Fruit fly (Drosophila melanogaster) whole organism, embryonic: Measurements from ENCODE around the gene klar.

Experiments used
- Abd-B ChIP-seq: fragments of 200-800 bp; sonication (Bioruptor generic); optimal IDR thresholded peaks from 2 replicates; lab custom pipeline; 2018; ENCODE audit warnings: missing biosample characterization, mild to moderate bottlenecking, missing genetic modification characterization, moderate library complexity
- Bteb2 ChIP-seq: fragments of 200-800 bp; sonication (Bioruptor generic); optimal IDR thresholded peaks from 2 replicates; lab custom pipeline; 2016; ENCODE audit warnings: missing biosample characterization, missing genetic modification characterization
- C15 ChIP-seq: fragments of 200-800 bp; sonication (Bioruptor generic); IDR thresholded peaks from 3 replicates; pipeline ENCODE4 v1.3.6; 2022; ENCODE audit warnings: missing biosample characterization, missing genetic modification characterization
- CG10565 ChIP-seq: fragments of 200-800 bp; sonication (Bioruptor generic); optimal IDR thresholded peaks from 3 replicates; lab custom pipeline; 2016; ENCODE audit warnings: missing biosample characterization, mild to moderate bottlenecking, missing genetic modification characterization
- CG10654 ChIP-seq: fragments of 200-800 bp; sonication (Bioruptor generic); optimal IDR thresholded peaks from 2 replicates; lab custom pipeline; 2016; ENCODE audit warnings: missing biosample characterization, missing genetic modification characterization
- CG10979 ChIP-seq: fragments of 200-800 bp; sonication (Bioruptor generic); optimal IDR thresholded peaks from 2 replicates; lab custom pipeline; 2018; ENCODE audit warnings: missing biosample characterization, mild to moderate bottlenecking, missing genetic modification characterization, moderate library complexity
- CG12744 ChIP-seq: fragments of 200-800 bp; sonication (Bioruptor generic); optimal IDR thresholded peaks from 2 replicates; lab custom pipeline; 2016; ENCODE audit warnings: missing biosample characterization, missing genetic modification characterization
- CG17385 ChIP-seq: fragments of 200-800 bp; sonication (Bioruptor generic); optimal IDR thresholded peaks from 3 replicates; lab custom pipeline; 2018; ENCODE audit warnings: missing biosample characterization, mild to moderate bottlenecking, missing genetic modification characterization
- CG2678 ChIP-seq: fragments of 200-800 bp; sonication (Bioruptor generic); optimal IDR thresholded peaks from 3 replicates; lab custom pipeline; 2019; ENCODE audit warnings: missing biosample characterization, mild to moderate bottlenecking, missing genetic modification characterization, moderate library complexity
- CG32532 ChIP-seq: fragments of 200-800 bp; sonication (Bioruptor generic); IDR thresholded peaks from 2 replicates; pipeline ENCODE4 v1.3.6; 2022; ENCODE audit warnings: missing biosample characterization, missing genetic modification characterization
- CG32772 ChIP-seq: fragments of 200-800 bp; sonication (Bioruptor generic); IDR thresholded peaks from 2 replicates; pipeline ENCODE4 v1.3.6; 2022; ENCODE audit warnings: missing biosample characterization, missing genetic modification characterization
- CG4282 ChIP-seq: fragments of 200-800 bp; sonication (Bioruptor generic); optimal IDR thresholded peaks from 2 replicates; lab custom pipeline; 2016; ENCODE audit warnings: missing biosample characterization, missing genetic modification characterization
- CG4424 ChIP-seq: fragments of 200-800 bp; sonication (Bioruptor generic); optimal IDR thresholded peaks from 3 replicates; lab custom pipeline; 2016; ENCODE audit warnings: missing biosample characterization, missing genetic modification characterization
- CG6654 ChIP-seq: fragments of 200-800 bp; sonication (Bioruptor generic); optimal IDR thresholded peaks from 2 replicates; lab custom pipeline; 2017; ENCODE audit warnings: missing biosample characterization, mild to moderate bottlenecking, missing genetic modification characterization
- CG6854 ChIP-seq: fragments of 200-800 bp; sonication (Bioruptor generic); optimal IDR thresholded peaks from 3 replicates; lab custom pipeline; 2017; ENCODE audit warnings: missing biosample characterization, mild to moderate bottlenecking, missing genetic modification characterization
- CG7839 ChIP-seq: fragments of 200-800 bp; sonication (Bioruptor generic); optimal IDR thresholded peaks from 3 replicates; lab custom pipeline; 2018; ENCODE audit warnings: missing biosample characterization, mild to moderate bottlenecking, missing genetic modification characterization, moderate library complexity
- D ChIP-seq, 2 experiments: fragments of 200-800 bp in 1 of 2; fragments of >200 bp in 1 of 2; sonication (Bioruptor generic) in 1 of 2; optimal IDR thresholded peaks; 2 replicates in 1 of 2; 3 replicates in 1 of 2; lab custom pipeline; 2017; ENCODE audit warnings: mild to moderate bottlenecking in 1 of 2, missing biosample characterization in 1 of 2, missing genetic modification characterization in 1 of 2, missing genetic modification reagents in 1 of 2
- E2f2 ChIP-seq: fragments of 200-800 bp; sonication (Bioruptor generic); IDR thresholded peaks from 2 replicates; pipeline ENCODE4 v1.3.6; 2022; ENCODE audit warnings: missing biosample characterization, missing genetic modification characterization
- Fer3 ChIP-seq: fragments of 200-800 bp; sonication (Bioruptor generic); optimal IDR thresholded peaks from 2 replicates; lab custom pipeline; 2018; ENCODE audit warnings: missing biosample characterization, mild to moderate bottlenecking, missing genetic modification characterization, moderate library complexity
- Gug ChIP-seq: fragments of 200-800 bp; sonication (Bioruptor generic); IDR thresholded peaks from 4 replicates; pipeline ENCODE4 v1.3.6; 2022; ENCODE audit warnings: missing biosample characterization, missing genetic modification characterization
- HHEX ChIP-seq: fragments of 200-800 bp; sonication (Bioruptor generic); optimal IDR thresholded peaks from 3 replicates; lab custom pipeline; 2017; ENCODE audit warnings: missing biosample characterization, mild to moderate bottlenecking, missing genetic modification characterization, missing genetic modification reagents
- Hmx ChIP-seq: fragments of 200-800 bp; sonication (Bioruptor generic); optimal IDR thresholded peaks from 2 replicates; lab custom pipeline; 2016; ENCODE audit warnings: missing biosample characterization, missing genetic modification characterization
- Jarid2 ChIP-seq: fragments of 200-800 bp; sonication (Bioruptor generic); optimal IDR thresholded peaks from 3 replicates; lab custom pipeline; 2017; ENCODE audit warnings: mild to moderate bottlenecking, missing biosample characterization, missing genetic modification reagents, missing genetic modification characterization
- Mad ChIP-seq: fragments of 200-800 bp; sonication (Bioruptor generic); optimal IDR thresholded peaks from 2 replicates; lab custom pipeline; 2016; ENCODE audit warnings: missing biosample characterization, missing genetic modification characterization
- Med ChIP-seq: fragments of 200-800 bp; sonication (Bioruptor generic); peaks from one replicate; lab custom pipeline; 2016; ENCODE audit warnings: missing biosample characterization, missing genetic modification characterization, mild to moderate bottlenecking, inconsistent platforms, moderate library complexity
- PHDP ChIP-seq: fragments of 200-800 bp; sonication (Bioruptor generic); optimal IDR thresholded peaks from 3 replicates; lab custom pipeline; 2018; ENCODE audit warnings: missing biosample characterization, mild to moderate bottlenecking, missing genetic modification characterization, moderate library complexity
- Ptx1 ChIP-seq: fragments of 200-800 bp; sonication (Bioruptor generic); IDR thresholded peaks from 2 replicates; pipeline ENCODE4 v1.3.6; 2022; ENCODE audit warnings: missing biosample characterization, missing genetic modification characterization
- Trl ChIP-seq, 3 experiments: fragments of >200 bp in 2 of 3; fragments of 200-800 bp in 1 of 3; sonication (Bioruptor generic) in 1 of 3; optimal IDR thresholded peaks; 2 replicates in 1 of 3; 3 replicates in 2 of 3; lab custom pipeline; 2016 to 2017; ENCODE audit warnings: missing biosample characterization in 1 of 3, missing genetic modification characterization in 1 of 3
- Vsx1 ChIP-seq: fragments of 200-800 bp; sonication (Bioruptor generic); optimal IDR thresholded peaks from 2 replicates; lab custom pipeline; 2017; ENCODE audit warnings: missing biosample characterization, mild to moderate bottlenecking, missing genetic modification characterization, missing genetic modification reagents
- ase ChIP-seq: fragments of 200-800 bp; sonication (Bioruptor generic); IDR thresholded peaks from 3 replicates; pipeline ENCODE4 v1.3.6; 2022; ENCODE audit warnings: missing biosample characterization, missing genetic modification characterization
- bab2 ChIP-seq: fragments of 200-800 bp; sonication (Bioruptor generic); optimal IDR thresholded peaks from 2 replicates; lab custom pipeline; 2016; ENCODE audit warnings: missing biosample characterization, missing genetic modification characterization
- cato ChIP-seq: fragments of 200-800 bp; sonication (Bioruptor generic); optimal IDR thresholded peaks from 2 replicates; lab custom pipeline; 2016; ENCODE audit warnings: missing biosample characterization, missing genetic modification characterization, borderline replicate concordance
- ci ChIP-seq: fragments of 200-800 bp; sonication (Bioruptor generic); IDR thresholded peaks from 3 replicates; pipeline ENCODE4 v1.3.6; 2022; ENCODE audit warnings: missing biosample characterization, missing genetic modification characterization
- danr ChIP-seq: fragments of 200-800 bp; sonication (Bioruptor generic); IDR thresholded peaks from 2 replicates; pipeline ENCODE4 v1.3.6; 2022; ENCODE audit warnings: missing biosample characterization, missing genetic modification characterization
- dmrt99B ChIP-seq: fragments of 200-800 bp; sonication (Bioruptor generic); optimal IDR thresholded peaks from 2 replicates; lab custom pipeline; 2018; ENCODE audit warnings: missing biosample characterization, mild to moderate bottlenecking, missing genetic modification characterization, moderate library complexity
- dysf ChIP-seq: fragments of 200-800 bp; sonication (Bioruptor generic); IDR thresholded peaks from 3 replicates; pipeline ENCODE4 v1.3.6; 2022; ENCODE audit warnings: missing biosample characterization, missing genetic modification characterization
- ken ChIP-seq: fragments of 200-800 bp; sonication (Bioruptor generic); IDR thresholded peaks from 3 replicates; pipeline ENCODE4 v1.3.6; 2022; ENCODE audit warnings: missing biosample characterization, missing genetic modification characterization
- nerfin-1 ChIP-seq: fragments of 200-800 bp; sonication (Bioruptor generic); optimal IDR thresholded peaks from 3 replicates; lab custom pipeline; 2019; ENCODE audit warnings: missing biosample characterization, mild to moderate bottlenecking, missing genetic modification characterization, moderate library complexity
- pho ChIP-seq: fragments of 200-800 bp; sonication (Bioruptor generic); optimal IDR thresholded peaks from 2 replicates; lab custom pipeline; 2016; ENCODE audit warnings: missing biosample characterization, missing genetic modification characterization
- pita ChIP-seq: fragments of 200-800 bp; sonication (Bioruptor generic); optimal IDR thresholded peaks from 2 replicates; lab custom pipeline; 2017; ENCODE audit warnings: missing biosample characterization, mild to moderate bottlenecking, missing genetic modification characterization
- rib ChIP-seq: fragments of 200-800 bp; sonication (Bioruptor generic); IDR thresholded peaks from 2 replicates; pipeline ENCODE4 v1.3.6; 2022; ENCODE audit warnings: missing biosample characterization, missing genetic modification characterization
- run ChIP-seq: fragments of 200-800 bp; sonication (Bioruptor generic); optimal IDR thresholded peaks from 3 replicates; lab custom pipeline; 2018; ENCODE audit warnings: missing biosample characterization, mild to moderate bottlenecking, missing genetic modification characterization
- sd ChIP-seq: fragments of 200-800 bp; sonication (Bioruptor generic); optimal IDR thresholded peaks from 3 replicates; lab custom pipeline; 2018; ENCODE audit warnings: missing biosample characterization, mild to moderate bottlenecking, missing genetic modification characterization, moderate library complexity
- sens ChIP-seq: fragments of 200-800 bp; sonication (Bioruptor generic); peaks from one replicate; lab custom pipeline; 2016; ENCODE audit warnings: missing biosample characterization, missing genetic modification characterization
- seq ChIP-seq: fragments of 200-800 bp; sonication (Bioruptor generic); IDR thresholded peaks from 2 replicates; pipeline ENCODE4 v1.3.6; 2022; ENCODE audit warnings: missing biosample characterization, missing genetic modification characterization
- sim ChIP-seq: fragments of 200-800 bp; sonication (Bioruptor generic); IDR thresholded peaks from 2 replicates; pipeline ENCODE4 v1.3.6; 2022; ENCODE audit warnings: missing biosample characterization, missing genetic modification characterization
- sisA ChIP-seq: fragments of 200-800 bp; sonication (Bioruptor generic); IDR thresholded peaks from 2 replicates; pipeline ENCODE4 v1.3.6; 2022; ENCODE audit warnings: missing biosample characterization, missing genetic modification characterization
- slou ChIP-seq: fragments of 200-800 bp; sonication (Bioruptor generic); optimal IDR thresholded peaks from 3 replicates; lab custom pipeline; 2016; ENCODE audit warnings: missing biosample characterization, missing genetic modification characterization
- tin ChIP-seq: fragments of 200-800 bp; sonication (Bioruptor generic); optimal IDR thresholded peaks from 3 replicates; lab custom pipeline; 2016; ENCODE audit warnings: missing biosample characterization, missing genetic modification characterization
- vvl ChIP-seq: fragments of 200-800 bp; sonication (Bioruptor generic); IDR thresholded peaks from 2 replicates; pipeline ENCODE4 v1.3.6; 2022; ENCODE audit warnings: missing biosample characterization, missing genetic modification characterization

The klar gene

DNA sequence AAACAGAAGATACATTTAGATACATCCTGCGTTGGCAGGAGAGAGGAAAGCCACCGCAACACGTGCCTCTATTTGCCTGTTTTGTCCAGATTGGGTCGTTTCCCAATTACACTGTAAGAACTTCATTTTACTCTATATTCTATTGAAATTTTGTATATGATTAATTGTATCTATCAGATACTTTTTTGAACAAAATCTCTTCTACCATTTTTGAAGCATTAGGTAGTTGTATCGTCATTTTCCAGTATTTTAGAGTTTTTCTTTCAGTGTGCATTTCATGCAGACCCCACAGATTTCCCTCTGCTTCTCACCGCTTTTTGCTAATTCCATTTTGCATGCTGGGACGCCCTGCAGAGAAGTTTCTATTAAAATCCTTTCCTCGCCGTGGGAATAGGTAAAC lies 14.2 kb upstream of the klar start (continued):
- TF ChIP-seq CG17385, result peak; percentile 33
- TF ChIP-seq CG10654 (GFP tag; lab: Kevin White, UChicago), result peak; percentile 30
- peak; percentile 24; the same call in 1 of the 2 replicates for TF ChIP-seq E2f2
- TF ChIP-seq Fer3, result peak; percentile 48
- peak; percentile 31 for TF ChIP-seq CG4424 (GFP tag; lab: Kevin White, UChicago)
- no peak for TF ChIP-seq pita (GFP tag; lab: Kevin White, UChicago)
- 0 out of 2 replicates have a peak, but pooled peaks have one; percentile 36 for TF ChIP-seq rib (GFP tag; lab: Robert Waterston, UW)
- TF ChIP-seq run (tag; lab: Kevin White, UChicago), result peak; percentile 0
- peak; percentile 21 for TF ChIP-seq CG6854
- TF ChIP-seq Jarid2, result no peak
- peak; percentile 8 for TF ChIP-seq Bteb2
- TF ChIP-seq seq (GFP tag; lab: Robert Waterston, UW), result no peak
- no peak for TF ChIP-seq CG10565 (GFP tag; lab: Kevin White, UChicago)
- TF ChIP-seq CG7839, result peak; percentile 70
- peak; percentile 65 for TF ChIP-seq CG2678 (tag; lab: Kevin White, UChicago)
- peak; percentile 20 for TF ChIP-seq HHEX (GFP tag; lab: Kevin White, UChicago)
- TF ChIP-seq Hmx, result peak; percentile 13
- no peak for TF ChIP-seq CG4282 (GFP tag; lab: Kevin White, UChicago)
- peak; percentile 51; the same call in 1 of the 2 replicates for TF ChIP-seq CG32772 (GFP tag; lab: Robert Waterston, UW)
- no peak for TF ChIP-seq CG6654 (GFP tag; lab: Kevin White, UChicago)
- TF ChIP-seq danr (GFP tag; lab: Robert Waterston, UW), result 0 out of 2 replicates have a peak, but pooled peaks have one; percentile 25
- TF ChIP-seq Gug, result peak; percentile 48; the same call in 2 of the 4 replicates
- peak; percentile 46; the same call in 1 of the 3 replicates for TF ChIP-seq ken (GFP tag; lab: Robert Waterston, UW)
- TF ChIP-seq D (optimal IDR thresholded peaks at IDR 0.05; lab: Kevin White, UChicago), result no peak
- peak; percentile 26 for TF ChIP-seq D (GFP tag; optimal IDR thresholded peaks at IDR 0.05; lab: Kevin White, UChicago)
- peak; percentile 53 for TF ChIP-seq sisA (GFP tag; lab: Robert Waterston, UW)
- peak; percentile 6 for TF ChIP-seq slou (GFP tag; lab: Kevin White, UChicago)
- TF ChIP-seq dmrt99B (tag; lab: Kevin White, UChicago), result peak; percentile 64
- 0 out of 3 replicates have a peak, but pooled peaks have one; percentile 31 for TF ChIP-seq C15
- peak; percentile 26 for TF ChIP-seq CG12744 (GFP tag; lab: Kevin White, UChicago)
- peak; percentile 65 for TF ChIP-seq Ptx1
- TF ChIP-seq ase (GFP tag; lab: Robert Waterston, UW), result peak; percentile 29; the same call in 1 of the 3 replicates
- TF ChIP-seq PHDP (tag; lab: Kevin White, UChicago), result peak; percentile 44
- TF ChIP-seq cato, result peak; percentile 6
- TF ChIP-seq CG10979 (tag; lab: Kevin White, UChicago), result peak; percentile 59
- peak; percentile 74 for TF ChIP-seq CG32532 (GFP tag; lab: Robert Waterston, UW)
- TF ChIP-seq ci, result peak; percentile 48; the same call in 1 of the 3 replicates
- TF ChIP-seq tin (GFP tag; lab: Kevin White, UChicago), result peak; percentile 34
- TF ChIP-seq Vsx1 (GFP tag; lab: Kevin White, UChicago), result no peak
- TF ChIP-seq sd (tag; lab: Kevin White, UChicago), result peak; percentile 26
- TF ChIP-seq bab2 (GFP tag; lab: Kevin White, UChicago), result no peak
- TF ChIP-seq sim (GFP tag; lab: Robert Waterston, UW), result no peak
- TF ChIP-seq Abd-B (GFP tag; lab: Kevin White, UChicago), result peak; percentile 16
- TF ChIP-seq dysf (GFP tag; lab: Robert Waterston, UW), result peak; percentile 76
- TF ChIP-seq Med, result peak; percentile 1
- no peak for TF ChIP-seq Trl (optimal IDR thresholded peaks at IDR 0.05; lab: Kevin White, UChicago)
- TF ChIP-seq Trl (GFP tag; optimal IDR thresholded peaks at IDR 0.05; lab: Kevin White, UChicago), result peak; percentile 12
- peak; percentile 80 for TF ChIP-seq vvl
- TF ChIP-seq Mad (GFP tag; lab: Kevin White, UChicago), result peak; percentile 7
- peak; percentile 87 for TF ChIP-seq sens (GFP tag; lab: Kevin White, UChicago)
- TF ChIP-seq pho (GFP tag; lab: Kevin White, UChicago), result peak; percentile 18
- TF ChIP-seq nerfin-1 (tag; lab: Kevin White, UChicago), result peak; percentile 31
